Fruit fly (Drosophila melanogaster): ENCODE results near the gene ValRS-m.

Gene ValRS-m

dm6 chr3L:8985848-8986320 lies 21.3 kb upstream of the ValRS-m start, which contains the start of gene Galk (continued):
- TF ChIP-seq BEAF-32 (GFP tag; optimal IDR thresholded peaks at IDR 0.05) (no peak), CG18476 (GFP tag; optimal IDR thresholded peaks at IDR 0.05) (peak; percentile 8), CG32772 (GFP tag; IDR thresholded peaks at IDR 0.05) (peak; percentile 50), CG17802 (tag; optimal IDR thresholded peaks at IDR 0.05) (peak; percentile 25), CG6791 (GFP tag; IDR thresholded peaks at IDR 0.05; ENCODE audit: partially characterized antibody) (no peak), corto (GFP tag; optimal IDR thresholded peaks at IDR 0.05) (no peak), CoRest (tag; optimal IDR thresholded peaks at IDR 0.05) (no peak), Trl (optimal IDR thresholded peaks at IDR 0.05) (no peak), Trl (GFP tag; optimal IDR thresholded peaks at IDR 0.05) (peak; percentile 43), Optix (GFP tag; IDR thresholded peaks at IDR 0.05) (peak; percentile 49; the same call in 1 of the 3 replicates), disco-r (GFP tag; optimal IDR thresholded peaks at IDR 0.05) (no peak), CG6813 (GFP tag; optimal IDR thresholded peaks at IDR 0.05) (peak; percentile 77), CG17186 (GFP tag; optimal IDR thresholded peaks at IDR 0.05) (no peak), Awh (GFP tag; IDR thresholded peaks at IDR 0.05) (no peak), CG10543 (GFP tag; optimal IDR thresholded peaks at IDR 0.05) (peak; percentile 81), hth (optimal IDR thresholded peaks at IDR 0.05) (no peak), chn (GFP tag; optimal IDR thresholded peaks at IDR 0.05) (peak; percentile 12), CG13287 (GFP tag; IDR thresholded peaks at IDR 0.05; ENCODE audit: partially characterized antibody) (no peak), CG6689 (GFP tag; IDR thresholded peaks at IDR 0.05) (peak; percentile 39; the same call in 1 of the 2 replicates), maf-S (GFP tag; optimal IDR thresholded peaks at IDR 0.05) (peak; percentile 19), CG11695 (GFP tag; IDR thresholded peaks at IDR 0.05) (peak; percentile 38; the same call in 1 of the 3 replicates), ems (GFP tag; optimal IDR thresholded peaks at IDR 0.05) (peak; percentile 30), ase (GFP tag; IDR thresholded peaks at IDR 0.05) (peak; percentile 57; the same call in 2 of the 3 replicates), CG2120 (GFP tag; optimal IDR thresholded peaks at IDR 0.05) (peak; percentile 87), HLH54F (GFP tag; optimal IDR thresholded peaks at IDR 0.05) (peak; percentile 56), wor (GFP tag; IDR thresholded peaks at IDR 0.05) (no peak), CG9876 (GFP tag; optimal IDR thresholded peaks at IDR 0.05) (peak; percentile 23), Atf6 (GFP tag; IDR thresholded peaks at IDR 0.05) (peak; percentile 75), CG1233 (GFP tag; optimal IDR thresholded peaks at IDR 0.05) (peak; percentile 4), run (tag; optimal IDR thresholded peaks at IDR 0.05) (peak; percentile 60), MESR4 (GFP tag; optimal IDR thresholded peaks at IDR 0.05) (no peak), CG7963 (GFP tag; IDR thresholded peaks at IDR 0.05; ENCODE audit: partially characterized antibody) (no peak), CG1647 (GFP tag; optimal IDR thresholded peaks at IDR 0.05) (peak; percentile 18), dimm (GFP tag; IDR thresholded peaks at IDR 0.05) (0 out of 2 replicates have a peak, but pooled peaks have one; percentile 8), CG2678 (tag; optimal IDR thresholded peaks at IDR 0.05) (peak; percentile 76), CG34376 (GFP tag; optimal IDR thresholded peaks at IDR 0.05) (peak; percentile 95), Mrtf (GFP tag; IDR thresholded peaks at IDR 0.05) (peak; percentile 52; the same call in 1 of the 3 replicates), Hsf (GFP tag; optimal IDR thresholded peaks at IDR 0.05) (peak; percentile 10), CG14710 (tag; optimal IDR thresholded peaks at IDR 0.05) (peak; percentile 1), Dp (GFP tag; optimal IDR thresholded peaks at IDR 0.05) (no peak), Bteb2 (GFP tag; optimal IDR thresholded peaks at IDR 0.05) (peak; percentile 17), ash1 (GFP tag; optimal IDR thresholded peaks at IDR 0.05) (no peak), CG6854 (GFP tag; optimal IDR thresholded peaks at IDR 0.05) (peak; percentile 51), Usf (GFP tag; optimal IDR thresholded peaks at IDR 0.05) (no peak), grau (tag; optimal IDR thresholded peaks at IDR 0.05) (peak; percentile 97), gfzf (GFP tag; optimal IDR thresholded peaks at IDR 0.05) (no peak), Rfx (GFP tag; IDR thresholded peaks at IDR 0.05) (peak; percentile 93), toy (GFP tag; IDR thresholded peaks at IDR 0.05) (no peak), CG10209 (GFP tag; optimal IDR thresholded peaks at IDR 0.05) (peak; percentile 58), Mes4 (GFP tag; optimal IDR thresholded peaks at IDR 0.05) (no peak), CG15479 (GFP tag; optimal IDR thresholded peaks at IDR 0.05) (no peak)

Measured in whole organism, embryonic.